Worm (Caenorhabditis elegans) whole organism, mixed stage, embryonic: ENCODE measurements around the gene dod-6.

ENCODE experiments used
- ceh-39 ChIP-seq: fragments of 150-350 bp; optimal IDR thresholded peaks from 2 replicates; lab custom pipeline; 2014; ENCODE audit warnings: missing biosample characterization, missing genetic modification characterization
- ceh-83 ChIP-seq: fragments of 200-800 bp; sonication (Bioruptor generic); optimal IDR thresholded peaks from 2 replicates; lab custom pipeline; 2018; ENCODE audit warnings: mild to moderate bottlenecking, missing genetic modification characterization, missing compliant biosample characterization
- elt-3 ChIP-seq: fragments of 150-350 bp; optimal IDR thresholded peaks from 2 replicates; lab custom pipeline; 2014; ENCODE audit warnings: missing biosample characterization, missing genetic modification characterization
- unc-39 ChIP-seq: fragments of 150-350 bp; optimal IDR thresholded peaks from 2 replicates; lab custom pipeline; 2014; ENCODE audit warnings: missing biosample characterization, missing genetic modification characterization

- TF ChIP-seq elt-3 (tag; lab: Kevin White, UChicago) (no peak), ceh-83 (GFP tag; lab: Kevin White, UChicago) (no peak), unc-39 (tag; lab: Kevin White, UChicago) (no peak), ceh-39 (no peak)
These were observed 45.0 kb upstream of the dod-6 start, which contains the start of gene nac-3 for ce11 chrIII:10152495-10152894.
